Worm (Caenorhabditis elegans) whole organism, L3 larva: ENCODE measurements around the gene lec-8.

Source experiments
- ceh-82 ChIP-seq: fragments of 150-350 bp; optimal IDR thresholded peaks from 2 replicates; lab custom pipeline; 2014; ENCODE audit warnings: missing biosample characterization, missing genetic modification characterization
- ceh-9 ChIP-seq: sonication (generic microtip); optimal IDR thresholded peaks from 2 replicates; lab custom pipeline; 2018; ENCODE audit warnings: missing biosample characterization, missing genetic modification characterization
- daf-12 ChIP-seq: fragments of 150-350 bp; optimal IDR thresholded peaks from 2 replicates; lab custom pipeline; 2014; ENCODE audit warnings: missing biosample characterization, missing genetic modification reagents, missing genetic modification characterization
- jun-1 ChIP-seq: fragments of 150-350 bp; optimal IDR thresholded peaks from 2 replicates; lab custom pipeline; 2014; ENCODE audit warnings: missing biosample characterization, missing genetic modification reagents, missing genetic modification characterization
- pha-4 ChIP-seq: fragments of 150-350 bp; optimal IDR thresholded peaks from 2 replicates; lab custom pipeline; 2014; ENCODE audit warnings: missing biosample characterization, missing genetic modification reagents, missing genetic modification characterization
- unc-62 ChIP-seq: fragments of 150-350 bp; sonication (generic microtip); optimal IDR thresholded peaks from 4 replicates; lab custom pipeline; 2014; ENCODE audit warnings: missing biosample characterization, missing genetic modification reagents, missing genetic modification characterization
- zag-1 ChIP-seq: fragments of 150-350 bp; optimal IDR thresholded peaks from 2 replicates; lab custom pipeline; 2014; ENCODE audit warnings: missing biosample characterization, missing genetic modification characterization

- TF ChIP-seq unc-62 (GFP tag; lab: Kevin White, UChicago) (no peak), daf-12 (tag; lab: Kevin White, UChicago) (no peak), jun-1 (tag; lab: Kevin White, UChicago) (no peak), ceh-82 (tag; lab: Kevin White, UChicago) (no peak), ceh-9 (tag; lab: Kevin White, UChicago) (no peak), zag-1 (tag; lab: Kevin White, UChicago) (no peak), pha-4 (tag; lab: Kevin White, UChicago) (no peak)
These were observed 6.2 kb downstream of the lec-8 start, which contains the start of gene R07B1.11 for ce11 chrX:9856618-9857017.
